Worm (Caenorhabditis elegans) whole organism, midembryonic: Measurements from ENCODE around the gene gstk-1.

Source experiments
- cog-1 ChIP-seq: sonication (generic microtip); optimal IDR thresholded peaks from 2 replicates; lab custom pipeline; 2016; ENCODE audit warnings: missing genetic modification characterization, missing compliant biosample characterization
- flt-1 ChIP-seq: fragments of 200-800 bp; sonication (Bioruptor generic); IDR thresholded peaks from 2 replicates; pipeline ENCODE4 v1.3.6; 2022; ENCODE audit warnings: missing genetic modification characterization, missing compliant biosample characterization
- med-1 ChIP-seq: sonication (generic microtip); optimal IDR thresholded peaks from 2 replicates; lab custom pipeline; 2017; ENCODE audit warnings: missing genetic modification characterization, mild to moderate bottlenecking, missing compliant biosample characterization, antibody characterized with exemption, missing genetic modification reagents; ENCODE audit not compliant: insufficient read depth
- ztf-23 ChIP-seq: fragments of 200-800 bp; sonication (Bioruptor generic); IDR thresholded peaks from 2 replicates; pipeline ENCODE4 v1.3.6; 2022; ENCODE audit warnings: missing genetic modification reagents, missing genetic modification characterization, missing compliant biosample characterization

- no peak for TF ChIP-seq flt-1 (GFP tag; lab: Robert Waterston, UW)
- TF ChIP-seq ztf-23 (GFP tag; lab: Robert Waterston, UW), result no peak
- TF ChIP-seq cog-1, result no peak
- TF ChIP-seq med-1 (GFP tag; lab: Kevin White, UChicago), result no peak
Observed at ce11 chrII:9625930-9626329, 30.6 kb upstream of the gstk-1 start.
